Fruit fly (Drosophila melanogaster) whole organism, embryonic: Measurements from ENCODE around the gene Sr-CIII.

Experiments used
- CG8281 ChIP-seq: fragments of 200-800 bp; sonication (Bioruptor generic); optimal IDR thresholded peaks from 2 replicates; lab custom pipeline; 2018; ENCODE audit warnings: missing biosample characterization, mild to moderate bottlenecking, missing genetic modification characterization, moderate library complexity
- Nf-YA ChIP-seq: fragments of 200-800 bp; sonication (Bioruptor generic); IDR thresholded peaks from 2 replicates; pipeline ENCODE4 v1.3.6; 2022; ENCODE audit warnings: missing biosample characterization, missing genetic modification characterization
- cwo ChIP-seq: fragments of 200-800 bp; sonication (Bioruptor generic); optimal IDR thresholded peaks from 3 replicates; lab custom pipeline; 2017; ENCODE audit warnings: missing biosample characterization, missing genetic modification characterization, mild to moderate bottlenecking, moderate library complexity, missing genetic modification reagents
- dm ChIP-seq: fragments of 200-800 bp; sonication (Bioruptor generic); optimal IDR thresholded peaks from 3 replicates; lab custom pipeline; 2016; ENCODE audit warnings: missing biosample characterization, missing genetic modification characterization
- exex ChIP-seq: fragments of 200-800 bp; sonication (Bioruptor generic); optimal IDR thresholded peaks from 4 replicates; lab custom pipeline; 2018; ENCODE audit warnings: missing biosample characterization, mild to moderate bottlenecking, missing genetic modification characterization, moderate library complexity
- fd96Cb ChIP-seq: fragments of 200-800 bp; sonication (Bioruptor generic); optimal IDR thresholded peaks from 2 replicates; lab custom pipeline; 2018; ENCODE audit warnings: missing biosample characterization, mild to moderate bottlenecking, missing genetic modification characterization, moderate library complexity
- gt ChIP-seq: fragments of 200-800 bp; sonication (Bioruptor generic); IDR thresholded peaks from 2 replicates; pipeline ENCODE4 v1.3.6; 2022; ENCODE audit warnings: missing biosample characterization, missing genetic modification characterization
- h ChIP-seq: fragments of >200 bp; optimal IDR thresholded peaks from 2 replicates; lab custom pipeline; 2017
- maf-S ChIP-seq: fragments of 200-800 bp; sonication (Bioruptor generic); optimal IDR thresholded peaks from 2 replicates; lab custom pipeline; 2016; ENCODE audit warnings: missing biosample characterization, missing genetic modification characterization
- pho ChIP-seq: fragments of 200-800 bp; sonication (Bioruptor generic); optimal IDR thresholded peaks from 2 replicates; lab custom pipeline; 2016; ENCODE audit warnings: missing biosample characterization, missing genetic modification characterization
- seq ChIP-seq: fragments of 200-800 bp; sonication (Bioruptor generic); IDR thresholded peaks from 2 replicates; pipeline ENCODE4 v1.3.6; 2022; ENCODE audit warnings: missing biosample characterization, missing genetic modification characterization
- ttk ChIP-seq: fragments of 200-800 bp; sonication (Bioruptor generic); IDR thresholded peaks from 2 replicates; pipeline ENCODE4 v2.1.2; 2022; ENCODE audit warnings: missing biosample characterization, missing genetic modification characterization
- wek ChIP-seq: fragments of 200-800 bp; sonication (Bioruptor generic); optimal IDR thresholded peaks from 3 replicates; lab custom pipeline; 2018; ENCODE audit warnings: missing biosample characterization, mild to moderate bottlenecking, missing genetic modification characterization, moderate library complexity

- TF ChIP-seq fd96Cb (tag; lab: Kevin White, UChicago) (peak; percentile 85), gt (GFP tag; lab: Robert Waterston, UW) (peak; percentile 73), exex (tag; lab: Kevin White, UChicago) (peak; percentile 7), cwo (GFP tag; lab: Kevin White, UChicago) (peak; percentile 66), ttk (GFP tag; lab: Robert Waterston, UW) (peak; percentile 79), CG8281 (tag; lab: Kevin White, UChicago) (peak; percentile 55), h (lab: Kevin White, UChicago) (no peak), Nf-YA (GFP tag; lab: Robert Waterston, UW) (peak; percentile 65), dm (peak; percentile 48), wek (no peak), maf-S (GFP tag; lab: Kevin White, UChicago) (peak; percentile 60), pho (GFP tag; lab: Kevin White, UChicago) (peak; percentile 58), seq (peak; percentile 83)
These were observed 1.0 kb upstream of the Sr-CIII start for dm6 chr2L:4118983-4119670.
